Worm (Caenorhabditis elegans): Measurements from ENCODE around the gene W07E11.1.

The W07E11.1 gene

ce11 chrX:10146592-10146991 is 62.2 kb downstream of the W07E11.1 start, which contains the start of gene unc-115:
Gene unc-115, plus strand, starts transcription at chrX:10146892.
- TF ChIP-seq mep-1 (tag; optimal IDR thresholded peaks at IDR 0.05) = peak; percentile 72
- no peak for TF ChIP-seq ceh-83 (GFP tag; optimal IDR thresholded peaks at IDR 0.05)
- peak; percentile 85 for TF ChIP-seq pha-4 (tag; optimal IDR thresholded peaks at IDR 0.05)
- TF ChIP-seq bed-3 (GFP tag; optimal IDR thresholded peaks at IDR 0.05) = no peak
- peak; percentile 47 for TF ChIP-seq lin-32 (GFP tag; optimal IDR thresholded peaks at IDR 0.05)
- TF ChIP-seq tbx-8 (GFP tag; optimal IDR thresholded peaks at IDR 0.05) = no peak
- TF ChIP-seq zip-8 (tag; optimal IDR thresholded peaks at IDR 0.05) = no peak
- peak; percentile 82 for TF ChIP-seq ham-2 (GFP tag; optimal IDR thresholded peaks at IDR 0.05)
- TF ChIP-seq drap-1 (GFP tag; optimal IDR thresholded peaks at IDR 0.05) = peak; percentile 65
- TF ChIP-seq mls-2 (tag; optimal IDR thresholded peaks at IDR 0.05) = peak; percentile 93
- peak; percentile 34 for TF ChIP-seq unc-39 (tag; optimal IDR thresholded peaks at IDR 0.05)
- no peak for TF ChIP-seq nhr-28 (tag; optimal IDR thresholded peaks at IDR 0.05)
- peak; percentile 47 for TF ChIP-seq lsy-2 (tag; optimal IDR thresholded peaks at IDR 0.05)
- TF ChIP-seq snpc-4 (tag; optimal IDR thresholded peaks at IDR 0.05) = no peak
- peak; percentile 20 for TF ChIP-seq ceh-43 (GFP tag; optimal IDR thresholded peaks at IDR 0.05)
- peak; percentile 95 for TF ChIP-seq unc-62 (GFP tag; optimal IDR thresholded peaks at IDR 0.05)
- TF ChIP-seq blmp-1 (tag; optimal IDR thresholded peaks at IDR 0.05) = peak; percentile 33
- TF ChIP-seq nhr-76 (tag; optimal IDR thresholded peaks at IDR 0.05) = no peak
- TF ChIP-seq mab-5 (tag; optimal IDR thresholded peaks at IDR 0.05) = no peak
- peak; percentile 74 for TF ChIP-seq ztf-11 (tag; optimal IDR thresholded peaks at IDR 0.05)
- no peak for TF ChIP-seq nhr-12 (tag; optimal IDR thresholded peaks at IDR 0.05)
- TF ChIP-seq nhr-2 (tag; optimal IDR thresholded peaks at IDR 0.05) = no peak
- TF ChIP-seq elt-1 (tag; optimal IDR thresholded peaks at IDR 0.05; ENCODE audit: borderline replicate concordance, insufficient read depth) = peak; percentile 2
- peak; percentile 77 for TF ChIP-seq cnd-1 (tag; optimal IDR thresholded peaks at IDR 0.05)
- TF ChIP-seq elt-3 (tag; optimal IDR thresholded peaks at IDR 0.05) = no peak
- no peak for TF ChIP-seq nhr-237 (tag; optimal IDR thresholded peaks at IDR 0.05)
- TF ChIP-seq ces-1 (GFP tag; optimal IDR thresholded peaks at IDR 0.05) = peak; percentile 97
- TF ChIP-seq sptf-1 (tag; optimal IDR thresholded peaks at IDR 0.05) = peak; percentile 81
- TF ChIP-seq flh-1 (GFP tag; optimal IDR thresholded peaks at IDR 0.05) = no peak
- TF ChIP-seq hlh-1 (tag; optimal IDR thresholded peaks at IDR 0.05) = peak; percentile 3
- TF ChIP-seq ceh-39 (tag; optimal IDR thresholded peaks at IDR 0.05) = no peak
- peak; percentile 89 for TF ChIP-seq unc-120 (tag; optimal IDR thresholded peaks at IDR 0.05; ENCODE audit: poor library complexity, severe bottlenecking)
- no peak for TF ChIP-seq sem-2 (GFP tag; optimal IDR thresholded peaks at IDR 0.05)
- TF ChIP-seq lin-13 (tag; optimal IDR thresholded peaks at IDR 0.05) = no peak
- TF ChIP-seq M03D4.4 (tag; optimal IDR thresholded peaks at IDR 0.05) = peak; percentile 63

- TF ChIP-seq unc-62 (GFP tag; optimal IDR thresholded peaks at IDR 0.05) = peak; percentile 45
- TF ChIP-seq ceh-83 (GFP tag; optimal IDR thresholded peaks at IDR 0.05) = no peak
Measured at ce11 chrX:10147236-10147635, 62.8 kb downstream of the W07E11.1 start.

- TF ChIP-seq mls-2 (tag; optimal IDR thresholded peaks at IDR 0.05) = no peak
- no peak for TF ChIP-seq hlh-1 (tag; optimal IDR thresholded peaks at IDR 0.05)
- no peak for TF ChIP-seq M03D4.4 (tag; optimal IDR thresholded peaks at IDR 0.05)
- no peak for TF ChIP-seq nhr-28 (tag; optimal IDR thresholded peaks at IDR 0.05)
- peak; percentile 14 for TF ChIP-seq ceh-83 (GFP tag; optimal IDR thresholded peaks at IDR 0.05)
- TF ChIP-seq sptf-1 (tag; optimal IDR thresholded peaks at IDR 0.05) = peak; percentile 13
- TF ChIP-seq unc-120 (tag; optimal IDR thresholded peaks at IDR 0.05; ENCODE audit: poor library complexity, severe bottlenecking) = no peak
- peak; percentile 72 for TF ChIP-seq cnd-1 (tag; optimal IDR thresholded peaks at IDR 0.05)
- TF ChIP-seq zip-8 (tag; optimal IDR thresholded peaks at IDR 0.05) = no peak
- no peak for TF ChIP-seq bed-3 (GFP tag; optimal IDR thresholded peaks at IDR 0.05)
- no peak for TF ChIP-seq ztf-11 (tag; optimal IDR thresholded peaks at IDR 0.05)
- TF ChIP-seq drap-1 (GFP tag; optimal IDR thresholded peaks at IDR 0.05) = no peak
- no peak for TF ChIP-seq lin-13 (tag; optimal IDR thresholded peaks at IDR 0.05)
- peak; percentile 27 for TF ChIP-seq ces-1 (GFP tag; optimal IDR thresholded peaks at IDR 0.05)
- TF ChIP-seq mep-1 (tag; optimal IDR thresholded peaks at IDR 0.05) = no peak
- TF ChIP-seq blmp-1 (tag; optimal IDR thresholded peaks at IDR 0.05) = no peak
- no peak for TF ChIP-seq tbx-8 (GFP tag; optimal IDR thresholded peaks at IDR 0.05)
- peak; percentile 28 for TF ChIP-seq unc-62 (GFP tag; optimal IDR thresholded peaks at IDR 0.05)
- TF ChIP-seq pha-4 (tag; optimal IDR thresholded peaks at IDR 0.05) = peak; percentile 75
- no peak for TF ChIP-seq flh-1 (GFP tag; optimal IDR thresholded peaks at IDR 0.05)
- peak; percentile 3 for TF ChIP-seq nhr-237 (tag; optimal IDR thresholded peaks at IDR 0.05)
- TF ChIP-seq sem-2 (GFP tag; optimal IDR thresholded peaks at IDR 0.05) = no peak
- no peak for TF ChIP-seq lin-32 (GFP tag; optimal IDR thresholded peaks at IDR 0.05)
- no peak for TF ChIP-seq ceh-43 (GFP tag; optimal IDR thresholded peaks at IDR 0.05)
Measured at ce11 chrX:10148235-10148872, 63.9 kb downstream of the W07E11.1 start.
